Worm (Caenorhabditis elegans) whole organism, mixed stage, embryonic: ENCODE results near the gene ubh-1.

ENCODE experiments used
- lin-13 ChIP-seq: fragments of 150-350 bp; optimal IDR thresholded peaks from 2 replicates; lab custom pipeline; 2014; ENCODE audit warnings: missing biosample characterization, missing genetic modification characterization
- snpc-4 ChIP-seq: fragments of 150-350 bp; optimal IDR thresholded peaks from 2 replicates; lab custom pipeline; 2014; ENCODE audit warnings: missing biosample characterization, missing genetic modification characterization

ce11 chrV:6476026-6476425 lies 35.2 kb downstream of the ubh-1 start:
- TF ChIP-seq lin-13 (tag; lab: Kevin White, UChicago) (no peak), snpc-4 (tag; lab: Kevin White, UChicago) (no peak)
